Fruit fly (Drosophila melanogaster) whole organism, embryonic: ENCODE measurements around the gene CG14982.

ENCODE experiments used
- Adf1 ChIP-seq: fragments of 200-800 bp; sonication (Bioruptor generic); IDR thresholded peaks from 2 replicates; pipeline ENCODE4 v1.3.6; 2022; ENCODE audit warnings: missing biosample characterization, missing genetic modification characterization
- B-H1 ChIP-seq: fragments of 200-800 bp; sonication (Bioruptor generic); IDR thresholded peaks from 3 replicates; pipeline ENCODE4 v1.3.6; 2022; ENCODE audit warnings: missing biosample characterization, missing genetic modification characterization
- BEAF-32 ChIP-seq: fragments of 200-800 bp; sonication (Bioruptor generic); optimal IDR thresholded peaks from 3 replicates; lab custom pipeline; 2017; ENCODE audit warnings: missing biosample characterization, missing genetic modification characterization, mild to moderate bottlenecking, moderate library complexity, missing genetic modification reagents
- CG11085 ChIP-seq: fragments of 200-800 bp; sonication (Bioruptor generic); IDR thresholded peaks from 2 replicates; pipeline ENCODE4 v1.3.6; 2022; ENCODE audit warnings: missing biosample characterization, missing genetic modification characterization
- CG11247 ChIP-seq: fragments of 200-800 bp; sonication (Bioruptor generic); IDR thresholded peaks from 2 replicates; pipeline ENCODE4 v1.3.6; 2022; ENCODE audit warnings: missing biosample characterization, missing genetic modification characterization
- CG1602 ChIP-seq: fragments of 200-800 bp; sonication (Bioruptor generic); optimal IDR thresholded peaks from 3 replicates; lab custom pipeline; 2016; ENCODE audit warnings: missing biosample characterization, missing genetic modification characterization
- CG18262 ChIP-seq: fragments of 200-800 bp; optimal IDR thresholded peaks from 3 replicates; lab custom pipeline; 2019; ENCODE audit warnings: missing biosample characterization, mild to moderate bottlenecking, missing genetic modification characterization, moderate library complexity
- CG31224 ChIP-seq: fragments of 200-800 bp; sonication (Bioruptor generic); IDR thresholded peaks from 2 replicates; pipeline ENCODE4 v1.3.6; 2022; ENCODE audit warnings: missing biosample characterization, missing genetic modification characterization
- CG32767 ChIP-seq: fragments of 200-800 bp; sonication (Bioruptor generic); IDR thresholded peaks from 2 replicates; pipeline ENCODE4 v1.3.6; 2022; ENCODE audit warnings: missing biosample characterization, missing genetic modification characterization
- CG3407 ChIP-seq: fragments of 200-800 bp; sonication (Bioruptor generic); optimal IDR thresholded peaks from 2 replicates; lab custom pipeline; 2018; ENCODE audit warnings: missing biosample characterization, mild to moderate bottlenecking, missing genetic modification characterization
- CG4617 ChIP-seq: fragments of 200-800 bp; sonication (Bioruptor generic); optimal IDR thresholded peaks from 3 replicates; lab custom pipeline; 2016; ENCODE audit warnings: missing biosample characterization, missing genetic modification characterization, borderline replicate concordance
- CG6175 ChIP-seq: fragments of 200-800 bp; sonication (Bioruptor generic); IDR thresholded peaks from 3 replicates; pipeline ENCODE4 v1.3.6; 2022; ENCODE audit warnings: missing biosample characterization, missing genetic modification characterization
- CG6689 ChIP-seq: fragments of 200-800 bp; sonication (Bioruptor generic); IDR thresholded peaks from 2 replicates; pipeline ENCODE4 v1.3.6; 2022; ENCODE audit warnings: missing biosample characterization, missing genetic modification characterization
- CG7372 ChIP-seq: fragments of 200-800 bp; sonication (Bioruptor generic); IDR thresholded peaks from 2 replicates; pipeline ENCODE4 v1.3.6; 2022; ENCODE audit warnings: missing biosample characterization, missing genetic modification characterization
- CG8089 ChIP-seq: fragments of 200-800 bp; sonication (Bioruptor generic); optimal IDR thresholded peaks from 3 replicates; lab custom pipeline; 2016; ENCODE audit warnings: missing biosample characterization, missing genetic modification characterization
- D19A ChIP-seq: fragments of 200-800 bp; optimal IDR thresholded peaks from 3 replicates; lab custom pipeline; 2019; ENCODE audit warnings: missing biosample characterization, mild to moderate bottlenecking, missing genetic modification characterization, moderate library complexity
- Dad ChIP-seq: fragments of 200-800 bp; sonication (Bioruptor generic); optimal IDR thresholded peaks from 3 replicates; lab custom pipeline; 2016; ENCODE audit warnings: missing biosample characterization, missing genetic modification characterization
- Dbx ChIP-seq: fragments of 200-800 bp; sonication (Bioruptor generic); IDR thresholded peaks from 3 replicates; pipeline ENCODE4 v1.3.6; 2022; ENCODE audit warnings: missing biosample characterization, missing genetic modification characterization
- Dek ChIP-seq: fragments of 200-800 bp; sonication (Bioruptor generic); optimal IDR thresholded peaks from 3 replicates; lab custom pipeline; 2019; ENCODE audit warnings: missing biosample characterization, mild to moderate bottlenecking, missing genetic modification characterization, moderate library complexity
- Dip3 ChIP-seq: fragments of 200-800 bp; sonication (Bioruptor generic); optimal IDR thresholded peaks from 3 replicates; lab custom pipeline; 2016; ENCODE audit warnings: missing biosample characterization, missing genetic modification characterization
- Doc2 ChIP-seq: fragments of 200-800 bp; sonication (Bioruptor generic); IDR thresholded peaks from 2 replicates; pipeline ENCODE4 v1.3.6; 2022; ENCODE audit warnings: missing biosample characterization, missing genetic modification characterization
- Drgx ChIP-seq: fragments of 200-800 bp; sonication (Bioruptor generic); IDR thresholded peaks from 2 replicates; pipeline ENCODE4 v1.3.6; 2022; ENCODE audit warnings: missing biosample characterization, missing genetic modification characterization
- Fer2 ChIP-seq: fragments of 200-800 bp; sonication (Bioruptor generic); optimal IDR thresholded peaks from 2 replicates; lab custom pipeline; 2018; ENCODE audit warnings: missing biosample characterization, mild to moderate bottlenecking, missing genetic modification characterization, moderate library complexity
- H2.0 ChIP-seq: fragments of 200-800 bp; sonication (Bioruptor generic); IDR thresholded peaks from 2 replicates; pipeline ENCODE4 v1.3.6; 2022; ENCODE audit warnings: missing biosample characterization, missing genetic modification characterization
- HHEX ChIP-seq: fragments of 200-800 bp; sonication (Bioruptor generic); optimal IDR thresholded peaks from 3 replicates; lab custom pipeline; 2017; ENCODE audit warnings: missing biosample characterization, mild to moderate bottlenecking, missing genetic modification characterization, missing genetic modification reagents
- Med ChIP-seq: fragments of 200-800 bp; sonication (Bioruptor generic); peaks from one replicate; lab custom pipeline; 2016; ENCODE audit warnings: missing biosample characterization, missing genetic modification characterization, mild to moderate bottlenecking, inconsistent platforms, moderate library complexity
- Meics ChIP-seq: fragments of 200-800 bp; sonication (Bioruptor generic); optimal IDR thresholded peaks from 2 replicates; lab custom pipeline; 2017; ENCODE audit warnings: missing biosample characterization, mild to moderate bottlenecking, missing genetic modification characterization
- Mrtf ChIP-seq: fragments of 200-800 bp; sonication (Bioruptor generic); IDR thresholded peaks from 3 replicates; pipeline ENCODE4 v1.3.6; 2022; ENCODE audit warnings: missing biosample characterization, missing genetic modification characterization
- Myb ChIP-seq: fragments of 200-800 bp; sonication (Bioruptor generic); optimal IDR thresholded peaks from 2 replicates; lab custom pipeline; 2016; ENCODE audit warnings: missing biosample characterization, missing genetic modification characterization
- NK7.1 ChIP-seq: fragments of 200-800 bp; sonication (Bioruptor generic); optimal IDR thresholded peaks from 3 replicates; lab custom pipeline; 2016; ENCODE audit warnings: missing biosample characterization, missing genetic modification characterization
- Ptx1 ChIP-seq: fragments of 200-800 bp; sonication (Bioruptor generic); IDR thresholded peaks from 2 replicates; pipeline ENCODE4 v1.3.6; 2022; ENCODE audit warnings: missing biosample characterization, missing genetic modification characterization
- Spps ChIP-seq: fragments of 200-800 bp; sonication (Bioruptor generic); optimal IDR thresholded peaks from 2 replicates; lab custom pipeline; 2018; ENCODE audit warnings: missing biosample characterization, mild to moderate bottlenecking, missing genetic modification characterization
- Sry-β ChIP-seq: fragments of 200-800 bp; sonication (Bioruptor generic); optimal IDR thresholded peaks from 2 replicates; lab custom pipeline; 2018; ENCODE audit warnings: missing biosample characterization, mild to moderate bottlenecking, missing genetic modification characterization, moderate library complexity
- abd-A ChIP-seq: fragments of 200-800 bp; sonication (Bioruptor generic); optimal IDR thresholded peaks from 3 replicates; lab custom pipeline; 2019; ENCODE audit warnings: missing biosample characterization, mild to moderate bottlenecking, missing genetic modification characterization, moderate library complexity
- ac ChIP-seq: fragments of 200-800 bp; sonication (Bioruptor generic); optimal IDR thresholded peaks from 3 replicates; lab custom pipeline; 2017; ENCODE audit warnings: missing biosample characterization, mild to moderate bottlenecking, missing genetic modification characterization
- bbx ChIP-seq: fragments of 200-800 bp; sonication (Bioruptor generic); IDR thresholded peaks from 2 replicates; pipeline ENCODE4 v1.3.6; 2022; ENCODE audit warnings: missing biosample characterization, missing genetic modification characterization; ENCODE audit not compliant: partially characterized antibody
- chn ChIP-seq: fragments of 200-800 bp; sonication (Bioruptor generic); optimal IDR thresholded peaks from 2 replicates; lab custom pipeline; 2016; ENCODE audit warnings: missing biosample characterization, missing genetic modification characterization
- ewg ChIP-seq: fragments of 200-800 bp; sonication (Bioruptor generic); optimal IDR thresholded peaks from 3 replicates; lab custom pipeline; 2017; ENCODE audit warnings: mild to moderate bottlenecking, missing biosample characterization, missing genetic modification reagents, missing genetic modification characterization
- fu2 ChIP-seq: fragments of 200-800 bp; sonication (Bioruptor generic); optimal IDR thresholded peaks from 2 replicates; lab custom pipeline; 2016; ENCODE audit warnings: missing biosample characterization, missing genetic modification characterization
- hb ChIP-seq: fragments of 200-800 bp; sonication (Bioruptor generic); IDR thresholded peaks from 3 replicates; pipeline ENCODE4 v1.3.6; 2022; ENCODE audit warnings: missing biosample characterization, missing genetic modification characterization; ENCODE audit not compliant: partially characterized antibody
- inv ChIP-seq: fragments of 200-800 bp; sonication (Bioruptor generic); IDR thresholded peaks from 2 replicates; pipeline ENCODE4 v1.3.6; 2022; ENCODE audit warnings: missing biosample characterization, missing genetic modification characterization; ENCODE audit not compliant: partially characterized antibody
- luna ChIP-seq: fragments of 200-800 bp; sonication (Bioruptor generic); optimal IDR thresholded peaks from 2 replicates; lab custom pipeline; 2016; ENCODE audit warnings: missing biosample characterization, missing genetic modification characterization
- nerfin-1 ChIP-seq: fragments of 200-800 bp; sonication (Bioruptor generic); optimal IDR thresholded peaks from 3 replicates; lab custom pipeline; 2019; ENCODE audit warnings: missing biosample characterization, mild to moderate bottlenecking, missing genetic modification characterization, moderate library complexity
- oc ChIP-seq: fragments of 200-800 bp; sonication (Bioruptor generic); optimal IDR thresholded peaks from 2 replicates; lab custom pipeline; 2018; ENCODE audit warnings: missing biosample characterization, mild to moderate bottlenecking, missing genetic modification characterization, moderate library complexity
- otp ChIP-seq: fragments of 200-800 bp; sonication (Bioruptor generic); IDR thresholded peaks from 3 replicates; pipeline ENCODE4, ENCODE4 v1.3.6; 2022; ENCODE audit warnings: missing biosample characterization, missing genetic modification characterization
- pb ChIP-seq: fragments of 200-800 bp; sonication (Bioruptor generic); optimal IDR thresholded peaks from 3 replicates; lab custom pipeline; 2016; ENCODE audit warnings: missing biosample characterization, missing genetic modification characterization
- pfk ChIP-seq: fragments of 200-800 bp; sonication (Bioruptor generic); optimal IDR thresholded peaks from 2 replicates; lab custom pipeline; 2018; ENCODE audit warnings: missing biosample characterization, mild to moderate bottlenecking, missing genetic modification characterization, moderate library complexity
- pzg ChIP-seq: fragments of 200-800 bp; sonication (Bioruptor generic); optimal IDR thresholded peaks from 3 replicates; lab custom pipeline; 2018; ENCODE audit warnings: missing biosample characterization, mild to moderate bottlenecking, missing genetic modification characterization, moderate library complexity
- sens-2 ChIP-seq: fragments of 200-800 bp; sonication (Bioruptor generic); IDR thresholded peaks from 2 replicates; pipeline ENCODE4 v1.3.6; 2022; ENCODE audit warnings: missing biosample characterization, missing genetic modification characterization
- ssp ChIP-seq: fragments of 200-800 bp; sonication (Bioruptor generic); IDR thresholded peaks from 2 replicates; pipeline ENCODE4 v1.3.6; 2022; ENCODE audit warnings: missing biosample characterization, missing genetic modification characterization
- stwl ChIP-seq: fragments of 200-800 bp; sonication (Bioruptor generic); optimal IDR thresholded peaks from 3 replicates; lab custom pipeline; 2018; ENCODE audit warnings: missing biosample characterization, mild to moderate bottlenecking, missing genetic modification characterization, moderate library complexity
- ttk ChIP-seq: fragments of 200-800 bp; sonication (Bioruptor generic); IDR thresholded peaks from 2 replicates; pipeline ENCODE4 v2.1.2; 2022; ENCODE audit warnings: missing biosample characterization, missing genetic modification characterization

CG14982 gene

dm6 chr3L:3932742-3933289, 9.7 kb upstream of the CG14982 start (continued):
- TF ChIP-seq B-H1 (no peak), ewg (GFP tag; lab: Kevin White, UChicago) (no peak), chn (GFP tag; lab: Kevin White, UChicago) (no peak), BEAF-32 (GFP tag; lab: Kevin White, UChicago) (no peak), CG32767 (GFP tag; lab: Robert Waterston, UW) (no peak), nerfin-1 (no peak), NK7.1 (GFP tag; lab: Kevin White, UChicago) (no peak), Dbx (GFP tag; lab: Robert Waterston, UW) (no peak), pfk (GFP tag; lab: Kevin White, UChicago) (no peak), Dip3 (GFP tag; lab: Kevin White, UChicago) (no peak), Med (GFP tag; lab: Kevin White, UChicago) (peak; percentile 84), abd-A (tag; lab: Kevin White, UChicago) (no peak), Dek (tag; lab: Kevin White, UChicago) (no peak), Sry-β (GFP tag; lab: Kevin White, UChicago) (no peak), Fer2 (tag; lab: Kevin White, UChicago) (peak; percentile 9), sens-2 (GFP tag; lab: Robert Waterston, UW) (no peak), CG1602 (GFP tag; lab: Kevin White, UChicago) (no peak), Spps (tag; lab: Kevin White, UChicago) (no peak), otp (GFP tag; lab: Robert Waterston, UW) (no peak), HHEX (GFP tag; lab: Kevin White, UChicago) (peak; percentile 29), H2.0 (no peak), inv (GFP tag; lab: Robert Waterston, UW) (no peak), ssp (GFP tag; lab: Robert Waterston, UW) (no peak), CG18262 (tag; lab: Kevin White, UChicago) (no peak), Mrtf (GFP tag; lab: Robert Waterston, UW) (no peak), stwl (no peak), oc (tag; lab: Kevin White, UChicago) (no peak), CG3407 (GFP tag; lab: Kevin White, UChicago) (no peak), Dad (GFP tag; lab: Kevin White, UChicago) (no peak), Myb (no peak), CG6689 (GFP tag; lab: Robert Waterston, UW) (no peak), CG11085 (GFP tag; lab: Robert Waterston, UW) (no peak), pzg (GFP tag; lab: Kevin White, UChicago) (no peak), Doc2 (GFP tag; lab: Robert Waterston, UW) (no peak), Adf1 (GFP tag; lab: Robert Waterston, UW) (no peak), Drgx (GFP tag; lab: Robert Waterston, UW) (no peak), ac (GFP tag; lab: Kevin White, UChicago) (no peak), bbx (GFP tag; lab: Robert Waterston, UW) (no peak), CG31224 (no peak), CG11247 (GFP tag; lab: Robert Waterston, UW) (no peak), D19A (tag; lab: Kevin White, UChicago) (no peak), Meics (GFP tag; lab: Kevin White, UChicago) (peak; percentile 45), CG7372 (GFP tag; lab: Robert Waterston, UW) (no peak), CG6175 (no peak), CG4617 (no peak), CG8089 (GFP tag; lab: Kevin White, UChicago) (no peak), pb (GFP tag; lab: Kevin White, UChicago) (no peak), ttk (GFP tag; lab: Robert Waterston, UW) (no peak), hb (GFP tag; lab: Robert Waterston, UW) (no peak), Ptx1 (GFP tag; lab: Robert Waterston, UW) (no peak), fu2 (GFP tag; lab: Kevin White, UChicago) (no peak), luna (no peak)
